Fruit fly (Drosophila melanogaster) whole organism, prepupa: ENCODE data around the gene Ipk2.

Experiments used
- Blimp-1 ChIP-seq: fragments of 200-800 bp; sonication (Bioruptor generic); optimal IDR thresholded peaks from 3 replicates; lab custom pipeline; 2017; ENCODE audit warnings: missing biosample characterization, missing genetic modification characterization, mild to moderate bottlenecking, moderate library complexity, missing genetic modification reagents
- CG11902 ChIP-seq: fragments of 200-800 bp; sonication (Bioruptor generic); optimal IDR thresholded peaks from 3 replicates; lab custom pipeline; 2016; ENCODE audit warnings: missing biosample characterization, missing genetic modification characterization
- CG15336 ChIP-seq: fragments of 200-800 bp; sonication (Bioruptor generic); IDR thresholded peaks from 2 replicates; pipeline ENCODE4 v1.3.6; 2022; ENCODE audit warnings: missing biosample characterization, missing genetic modification characterization
- CG1621 ChIP-seq: fragments of 200-800 bp; sonication (Bioruptor generic); optimal IDR thresholded peaks from 3 replicates; lab custom pipeline; 2018; ENCODE audit warnings: missing biosample characterization, mild to moderate bottlenecking, missing genetic modification characterization
- CG16779 ChIP-seq: fragments of 200-800 bp; sonication (Bioruptor generic); optimal IDR thresholded peaks from 3 replicates; lab custom pipeline; 2017; ENCODE audit warnings: missing biosample characterization, mild to moderate bottlenecking, missing genetic modification characterization
- CG3032 ChIP-seq: fragments of 200-800 bp; optimal IDR thresholded peaks from 2 replicates; lab custom pipeline; 2019; ENCODE audit warnings: missing biosample characterization, mild to moderate bottlenecking, missing genetic modification characterization, moderate library complexity
- CG31627 ChIP-seq: fragments of 200-800 bp; sonication (Bioruptor generic); optimal IDR thresholded peaks from 3 replicates; lab custom pipeline; 2016; ENCODE audit warnings: missing biosample characterization, missing genetic modification characterization
- CG34406 ChIP-seq: fragments of 200-800 bp; sonication (Bioruptor generic); optimal IDR thresholded peaks from 3 replicates; lab custom pipeline; 2016; ENCODE audit warnings: missing biosample characterization, missing genetic modification characterization
- CG3919 ChIP-seq: fragments of 200-800 bp; sonication (Bioruptor generic); optimal IDR thresholded peaks from 3 replicates; lab custom pipeline; 2016; ENCODE audit warnings: missing biosample characterization, missing genetic modification characterization
- CG4318 ChIP-seq: fragments of 200-800 bp; sonication (Bioruptor generic); optimal IDR thresholded peaks from 3 replicates; lab custom pipeline; 2017; ENCODE audit warnings: missing biosample characterization, mild to moderate bottlenecking, missing genetic modification characterization
- CG6163 ChIP-seq: fragments of 200-800 bp; sonication (Bioruptor generic); IDR thresholded peaks from 3 replicates; pipeline ENCODE4 v1.3.6; 2022; ENCODE audit warnings: missing biosample characterization, missing genetic modification characterization
- CG6792 ChIP-seq: fragments of 200-800 bp; sonication (Bioruptor generic); optimal IDR thresholded peaks from 3 replicates; lab custom pipeline; 2016; ENCODE audit warnings: missing biosample characterization, missing genetic modification characterization
- CG6808 ChIP-seq: fragments of 200-800 bp; sonication (Bioruptor generic); optimal IDR thresholded peaks from 3 replicates; lab custom pipeline; 2017; ENCODE audit warnings: missing biosample characterization, missing genetic modification characterization, mild to moderate bottlenecking, moderate library complexity, missing genetic modification reagents
- CG7368 ChIP-seq: fragments of 200-800 bp; sonication (Bioruptor generic); optimal IDR thresholded peaks from 3 replicates; lab custom pipeline; 2016; ENCODE audit warnings: missing biosample characterization, missing genetic modification characterization
- Eip93F ChIP-seq: fragments of 200-800 bp; sonication (Bioruptor generic); optimal IDR thresholded peaks from 2 replicates; lab custom pipeline; 2016; ENCODE audit warnings: missing biosample characterization, mild to moderate bottlenecking, missing genetic modification characterization
- Ets21C ChIP-seq: fragments of 200-800 bp; sonication (Bioruptor generic); optimal IDR thresholded peaks from 3 replicates; lab custom pipeline; 2016; ENCODE audit warnings: missing biosample characterization, missing genetic modification characterization
- Hr38 ChIP-seq: sonication (Bioruptor generic); optimal IDR thresholded peaks from 2 replicates; lab custom pipeline; 2016; ENCODE audit warnings: missing biosample characterization, missing genetic modification characterization
- Hr4 ChIP-seq: fragments of 200-800 bp; sonication (Bioruptor generic); optimal IDR thresholded peaks from 3 replicates; lab custom pipeline; 2016; ENCODE audit warnings: missing biosample characterization, missing genetic modification characterization
- Lpt ChIP-seq: fragments of 200-800 bp; sonication (Bioruptor generic); optimal IDR thresholded peaks from 3 replicates; lab custom pipeline; 2016; ENCODE audit warnings: missing biosample characterization, missing genetic modification characterization
- Smox ChIP-seq: fragments of 200-800 bp; sonication (Bioruptor generic); optimal IDR thresholded peaks from 3 replicates; lab custom pipeline; 2016; ENCODE audit warnings: missing biosample characterization, missing genetic modification characterization
- Sox102F ChIP-seq: fragments of 200-800 bp; sonication (Bioruptor generic); optimal IDR thresholded peaks from 2 replicates; lab custom pipeline; 2016; ENCODE audit warnings: missing biosample characterization, mild to moderate bottlenecking, missing genetic modification characterization
- Sox14 ChIP-seq: fragments of 200-800 bp; sonication (Bioruptor generic); optimal IDR thresholded peaks from 3 replicates; lab custom pipeline; 2016; ENCODE audit warnings: missing biosample characterization, missing genetic modification characterization
- achi ChIP-seq: fragments of 200-800 bp; sonication (Bioruptor generic); optimal IDR thresholded peaks from 3 replicates; lab custom pipeline; 2016; ENCODE audit warnings: missing biosample characterization, missing genetic modification characterization
- cyc ChIP-seq: fragments of 200-800 bp; sonication (Bioruptor generic); optimal IDR thresholded peaks from 3 replicates; lab custom pipeline; 2016; ENCODE audit warnings: missing biosample characterization, missing genetic modification characterization
- fd59A ChIP-seq: fragments of 200-800 bp; sonication (Bioruptor generic); optimal IDR thresholded peaks from 2 replicates; lab custom pipeline; 2017; ENCODE audit warnings: missing biosample characterization, mild to moderate bottlenecking, missing genetic modification characterization, missing genetic modification reagents
- fd85E ChIP-seq: fragments of 200-800 bp; sonication (Bioruptor generic); optimal IDR thresholded peaks from 3 replicates; lab custom pipeline; 2016; ENCODE audit warnings: missing biosample characterization, missing genetic modification characterization
- fkh ChIP-seq: fragments of 200-800 bp; sonication (Bioruptor generic); optimal IDR thresholded peaks from 3 replicates; lab custom pipeline; 2017; ENCODE audit warnings: missing biosample characterization, mild to moderate bottlenecking, missing genetic modification characterization, moderate library complexity
- lz ChIP-seq: fragments of 200-800 bp; sonication (Bioruptor generic); optimal IDR thresholded peaks from 3 replicates; lab custom pipeline; 2016; ENCODE audit warnings: missing biosample characterization, missing genetic modification characterization
- pdm3 ChIP-seq: fragments of 200-800 bp; sonication (Bioruptor generic); optimal IDR thresholded peaks from 3 replicates; lab custom pipeline; 2016; ENCODE audit warnings: missing biosample characterization, missing genetic modification characterization
- salr ChIP-seq, 2 experiments: fragments of 200-800 bp; sonication (Bioruptor generic); optimal IDR thresholded peaks; 3 replicates each; lab custom pipeline; 2016 to 2018; ENCODE audit warnings: missing biosample characterization in 2 of 2, missing genetic modification characterization in 2 of 2, mild to moderate bottlenecking in 1 of 2
- ss ChIP-seq, 2 experiments: fragments of 200-800 bp; sonication (Bioruptor generic); optimal IDR thresholded peaks; 2 replicates in 1 of 2; 3 replicates in 1 of 2; lab custom pipeline; 2017 to 2018; ENCODE audit warnings: mild to moderate bottlenecking in 2 of 2, missing biosample characterization in 2 of 2, missing genetic modification characterization in 2 of 2, moderate library complexity in 1 of 2
- topi ChIP-seq: fragments of 200-800 bp; sonication (Bioruptor generic); optimal IDR thresholded peaks from 3 replicates; lab custom pipeline; 2016; ENCODE audit warnings: missing biosample characterization, missing genetic modification characterization
- vri ChIP-seq: fragments of 200-800 bp; sonication (Bioruptor generic); optimal IDR thresholded peaks from 3 replicates; lab custom pipeline; 2016; ENCODE audit warnings: missing biosample characterization, mild to moderate bottlenecking, missing genetic modification characterization

The Ipk2 gene

DNA sequence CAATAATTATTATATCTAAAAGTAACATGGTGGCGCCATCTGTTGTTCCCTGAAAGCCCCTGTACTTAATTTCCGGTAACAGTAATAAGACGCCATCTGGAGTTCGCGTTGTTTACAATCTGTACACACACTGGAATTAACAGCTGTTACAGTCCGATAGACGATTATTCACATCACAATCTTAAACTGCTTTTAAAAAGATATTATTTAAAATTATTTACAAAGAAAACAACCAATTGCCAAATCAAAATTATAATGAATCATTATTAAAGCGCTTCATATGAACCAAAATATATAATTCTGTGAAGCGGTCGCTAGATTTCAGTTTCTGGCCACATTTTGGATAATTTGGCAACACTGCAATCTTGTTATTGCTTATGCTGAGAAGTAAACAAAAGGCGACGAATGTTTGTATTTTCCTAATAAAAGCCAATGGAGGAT is 28.4 kb upstream of the Ipk2 start, which contains the start of gene CG13689 (continued):
- no peak for TF ChIP-seq vri
- peak; percentile 28 for TF ChIP-seq topi (GFP tag; lab: Kevin White, UChicago)
- TF ChIP-seq cyc: peak; percentile 45
- no peak for TF ChIP-seq CG6163 (GFP tag; lab: Robert Waterston, UW)
- TF ChIP-seq CG3032 (tag; lab: Kevin White, UChicago): no peak
- peak; percentile 27 for TF ChIP-seq CG3919 (GFP tag; lab: Kevin White, UChicago)
- no peak for TF ChIP-seq CG6808
- TF ChIP-seq Lpt (GFP tag; lab: Kevin White, UChicago): no peak
- no peak for TF ChIP-seq Hr38
- TF ChIP-seq CG15336 (GFP tag; lab: Robert Waterston, UW): no peak
- no peak for TF ChIP-seq CG34406 (GFP tag; lab: Kevin White, UChicago)
- no peak for TF ChIP-seq achi (GFP tag; lab: Kevin White, UChicago)
- peak; percentile 56 for TF ChIP-seq pdm3 (GFP tag; lab: Kevin White, UChicago)
- no peak for TF ChIP-seq CG7368 (GFP tag; lab: Kevin White, UChicago)
- TF ChIP-seq CG4318 (GFP tag; lab: Kevin White, UChicago): no peak
- TF ChIP-seq Ets21C: no peak
- TF ChIP-seq Sox102F (GFP tag; lab: Kevin White, UChicago): no peak

DNA sequence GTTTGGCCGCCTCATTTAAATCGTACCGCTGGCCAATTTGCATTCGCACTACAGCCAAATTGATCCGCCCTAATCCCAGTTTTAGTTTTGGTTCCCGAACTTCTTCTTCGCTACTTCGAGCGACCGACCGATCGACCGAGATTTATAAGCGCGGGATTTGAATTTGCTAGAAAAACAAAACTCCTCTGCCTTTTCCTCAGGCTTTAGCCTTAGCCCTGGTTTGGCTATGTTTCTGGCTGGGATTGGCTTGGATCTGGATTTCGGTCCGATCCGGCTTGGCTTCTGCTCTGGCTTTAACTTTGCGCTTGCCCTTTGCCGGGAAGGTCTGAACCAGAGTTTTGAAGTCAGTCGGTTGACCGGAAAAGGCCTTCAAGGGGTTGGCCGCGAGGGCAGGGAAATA is 27.8 kb upstream of the Ipk2 start:
- no peak for TF ChIP-seq pdm3 (GFP tag; lab: Kevin White, UChicago)

DNA sequence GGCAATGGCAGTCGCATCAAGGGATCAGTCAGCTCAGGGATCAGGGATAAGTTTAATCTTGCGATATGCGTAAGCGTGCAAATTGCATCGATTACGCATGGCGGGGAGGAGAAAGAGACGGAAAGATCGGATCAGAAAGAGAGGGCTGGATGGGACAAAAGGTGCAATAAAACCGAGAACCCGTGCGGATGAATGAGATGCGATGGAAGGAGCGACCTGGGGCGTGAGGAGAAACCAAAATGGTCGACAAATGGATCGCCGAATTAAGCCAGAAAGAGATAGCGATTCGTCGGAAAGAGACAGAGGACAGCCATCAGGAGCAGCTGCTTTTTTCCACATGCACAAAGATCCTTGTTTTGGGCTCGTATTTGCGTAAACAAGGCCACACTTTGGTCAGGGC is 23.7 kb upstream of the Ipk2 start:
- TF ChIP-seq CG3919 (GFP tag; lab: Kevin White, UChicago) (no peak), CG16779 (tag; lab: Kevin White, UChicago) (no peak), fd59A (GFP tag; lab: Kevin White, UChicago) (no peak), pdm3 (GFP tag; lab: Kevin White, UChicago) (no peak), Smox (GFP tag; lab: Kevin White, UChicago) (no peak), CG11902 (GFP tag; lab: Kevin White, UChicago) (no peak), Blimp-1 (GFP tag; lab: Kevin White, UChicago) (no peak), Sox14 (GFP tag; lab: Kevin White, UChicago) (no peak), Hr38 (no peak), fd85E (GFP tag; lab: Kevin White, UChicago) (no peak), lz (GFP tag; lab: Kevin White, UChicago) (no peak), ss (GFP tag; optimal IDR thresholded peaks at IDR 0.05; lab: Kevin White, UChicago) (no peak), Ets21C (no peak), salr (GFP tag; optimal IDR thresholded peaks at IDR 0.05; lab: Kevin White, UChicago) (no peak), CG15336 (GFP tag; lab: Robert Waterston, UW) (no peak), CG3032 (tag; lab: Kevin White, UChicago) (no peak), CG7368 (GFP tag; lab: Kevin White, UChicago) (no peak), Eip93F (GFP tag; lab: Kevin White, UChicago) (no peak), fkh (no peak)
- TF ChIP-seq, all 60 proteins: peak for 0

DNA sequence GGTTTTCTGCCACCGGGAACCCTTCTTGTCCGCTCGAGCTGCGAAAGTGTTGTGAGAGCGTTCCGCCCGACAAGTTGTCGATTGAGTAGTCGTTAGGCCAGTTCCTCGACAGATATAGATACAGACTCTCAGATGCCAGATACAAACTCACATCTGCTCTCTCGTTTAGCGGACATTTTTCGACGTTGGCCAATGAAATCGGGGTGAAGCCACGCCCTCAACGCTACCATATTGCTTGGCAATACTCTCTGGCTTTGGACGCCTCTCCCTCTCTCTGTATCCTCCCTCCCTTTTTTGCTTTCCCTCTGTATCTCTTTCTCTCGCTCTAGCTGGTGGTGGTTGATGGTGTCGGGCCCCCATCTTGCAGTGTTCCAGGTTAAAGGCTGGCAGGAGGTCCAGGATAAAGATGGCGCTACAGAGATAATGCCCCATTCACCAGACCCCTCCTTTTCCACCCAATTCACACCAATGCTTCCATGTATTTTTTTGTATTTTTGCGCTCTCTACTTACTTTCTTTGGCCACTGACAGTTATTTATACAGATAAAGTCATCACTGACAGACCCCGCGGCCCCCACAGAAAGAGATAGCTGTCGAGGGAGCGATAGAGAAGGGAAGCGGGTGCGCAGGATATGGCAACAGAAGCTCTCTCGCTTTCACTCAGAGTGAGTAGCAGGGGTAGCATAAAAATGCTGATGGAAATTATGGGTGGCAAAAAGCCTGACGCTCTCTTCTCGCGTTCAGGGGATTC is 20.7 kb upstream of the Ipk2 start, which contains the start of gene Gsc:
TSS of gene Gsc (minus strand) at position 51 of the 750 bp plus-strand sequence.
- TF ChIP-seq Hr4 (GFP tag; lab: Kevin White, UChicago) (no peak), fkh (peak; percentile 15), CG6808 (no peak), lz (GFP tag; lab: Kevin White, UChicago) (no peak), CG6792 (GFP tag; lab: Kevin White, UChicago) (no peak), CG31627 (GFP tag; lab: Kevin White, UChicago) (no peak), CG7368 (GFP tag; lab: Kevin White, UChicago) (peak; percentile 30), CG1621 (no peak), ss (GFP tag; optimal IDR thresholded peaks at IDR 0.05; lab: Kevin White, UChicago) (no peak)
- TF ChIP-seq, all 60 proteins: peak for 2
